Fruit fly (Drosophila melanogaster) whole organism, embryonic: Measurements from ENCODE around the gene CG11267.

ENCODE experiments used
- B-H2 ChIP-seq: fragments of 200-800 bp; sonication (Bioruptor generic); optimal IDR thresholded peaks from 2 replicates; lab custom pipeline; 2018; ENCODE audit warnings: missing biosample characterization, mild to moderate bottlenecking, missing genetic modification characterization
- CG11247 ChIP-seq: fragments of 200-800 bp; sonication (Bioruptor generic); IDR thresholded peaks from 2 replicates; pipeline ENCODE4 v1.3.6; 2022; ENCODE audit warnings: missing biosample characterization, missing genetic modification characterization
- CG11695 ChIP-seq: fragments of 200-800 bp; sonication (Bioruptor generic); IDR thresholded peaks from 3 replicates; pipeline ENCODE4 v1.3.6; 2022; ENCODE audit warnings: missing biosample characterization, missing genetic modification characterization
- CG12104 ChIP-seq: fragments of 200-800 bp; sonication (Bioruptor generic); optimal IDR thresholded peaks from 3 replicates; lab custom pipeline; 2016; ENCODE audit warnings: missing biosample characterization, missing genetic modification characterization
- CG13296 ChIP-seq: fragments of 200-800 bp; sonication (Bioruptor generic); optimal IDR thresholded peaks from 3 replicates; lab custom pipeline; 2018; ENCODE audit warnings: missing biosample characterization, mild to moderate bottlenecking, missing genetic modification characterization
- CG13624 ChIP-seq: fragments of 200-800 bp; sonication (Bioruptor generic); optimal IDR thresholded peaks from 2 replicates; lab custom pipeline; 2016; ENCODE audit warnings: missing biosample characterization, missing genetic modification characterization
- CG1529 ChIP-seq: fragments of 200-800 bp; sonication (Bioruptor generic); optimal IDR thresholded peaks from 3 replicates; lab custom pipeline; 2018; ENCODE audit warnings: missing biosample characterization, missing genetic modification characterization
- CG16863 ChIP-seq: fragments of 200-800 bp; sonication (Bioruptor generic); optimal IDR thresholded peaks from 3 replicates; lab custom pipeline; 2016; ENCODE audit warnings: missing biosample characterization, missing genetic modification characterization
- CG18599 ChIP-seq: fragments of 200-800 bp; sonication (Bioruptor generic); optimal IDR thresholded peaks from 3 replicates; lab custom pipeline; 2017; ENCODE audit warnings: missing biosample characterization, missing genetic modification characterization, mild to moderate bottlenecking, moderate library complexity, missing genetic modification reagents
- CG2889 ChIP-seq: fragments of 200-800 bp; sonication (Bioruptor generic); IDR thresholded peaks from 3 replicates; pipeline ENCODE4 v1.3.6; 2022; ENCODE audit warnings: missing biosample characterization, missing genetic modification characterization
- CG34376 ChIP-seq: fragments of 200-800 bp; sonication (Bioruptor generic); optimal IDR thresholded peaks from 2 replicates; lab custom pipeline; 2018; ENCODE audit warnings: missing biosample characterization, mild to moderate bottlenecking, missing genetic modification characterization
- CG3995 ChIP-seq: fragments of 200-800 bp; sonication (Bioruptor generic); optimal IDR thresholded peaks from 3 replicates; lab custom pipeline; 2016; ENCODE audit warnings: missing biosample characterization, missing genetic modification characterization
- CG5953 ChIP-seq: fragments of 200-800 bp; sonication (Bioruptor generic); IDR thresholded peaks from 2 replicates; pipeline ENCODE4 v1.3.6; 2022; ENCODE audit warnings: missing biosample characterization, missing genetic modification characterization
- CG6175 ChIP-seq: fragments of 200-800 bp; sonication (Bioruptor generic); IDR thresholded peaks from 3 replicates; pipeline ENCODE4 v1.3.6; 2022; ENCODE audit warnings: missing biosample characterization, missing genetic modification characterization
- CG6765 ChIP-seq: fragments of 200-800 bp; sonication (Bioruptor generic); optimal IDR thresholded peaks from 3 replicates; lab custom pipeline; 2017; ENCODE audit warnings: missing biosample characterization, mild to moderate bottlenecking, missing genetic modification characterization
- CG7357 ChIP-seq: fragments of 200-800 bp; sonication (Bioruptor generic); IDR thresholded peaks from 3 replicates; pipeline ENCODE4 v1.3.6; 2022; ENCODE audit warnings: missing biosample characterization, missing genetic modification characterization
- CG7928 ChIP-seq: fragments of 200-800 bp; sonication (Bioruptor generic); optimal IDR thresholded peaks from 2 replicates; lab custom pipeline; 2017; ENCODE audit warnings: missing biosample characterization, mild to moderate bottlenecking, missing genetic modification characterization
- CkIIα-i1 ChIP-seq: fragments of 200-800 bp; sonication (Bioruptor generic); IDR thresholded peaks from 2 replicates; pipeline ENCODE4 v1.3.6; 2022; ENCODE audit warnings: missing biosample characterization, missing genetic modification characterization
- E2f2 ChIP-seq: fragments of 200-800 bp; sonication (Bioruptor generic); IDR thresholded peaks from 2 replicates; pipeline ENCODE4 v1.3.6; 2022; ENCODE audit warnings: missing biosample characterization, missing genetic modification characterization
- Ets65A ChIP-seq: fragments of 200-800 bp; sonication (Bioruptor generic); peaks from one replicate; lab custom pipeline; 2016; ENCODE audit warnings: missing biosample characterization, missing genetic modification characterization
- Gug ChIP-seq: fragments of 200-800 bp; sonication (Bioruptor generic); IDR thresholded peaks from 4 replicates; pipeline ENCODE4 v1.3.6; 2022; ENCODE audit warnings: missing biosample characterization, missing genetic modification characterization
- Kr ChIP-seq: fragments of 200-800 bp; sonication (Bioruptor generic); optimal IDR thresholded peaks from 2 replicates; lab custom pipeline; 2017; ENCODE audit warnings: missing biosample characterization, mild to moderate bottlenecking, missing genetic modification characterization
- Nf-YB ChIP-seq: fragments of 200-800 bp; sonication (Bioruptor generic); optimal IDR thresholded peaks from 3 replicates; lab custom pipeline; 2019; ENCODE audit warnings: missing biosample characterization, mild to moderate bottlenecking, missing genetic modification characterization, moderate library complexity
- Ssrp ChIP-seq: fragments of 200-800 bp; sonication (Bioruptor generic); optimal IDR thresholded peaks from 2 replicates; lab custom pipeline; 2018; ENCODE audit warnings: missing biosample characterization, mild to moderate bottlenecking, missing genetic modification characterization, moderate library complexity
- Vsx1 ChIP-seq: fragments of 200-800 bp; sonication (Bioruptor generic); optimal IDR thresholded peaks from 2 replicates; lab custom pipeline; 2017; ENCODE audit warnings: missing biosample characterization, mild to moderate bottlenecking, missing genetic modification characterization, missing genetic modification reagents
- abd-A ChIP-seq: fragments of 200-800 bp; sonication (Bioruptor generic); optimal IDR thresholded peaks from 3 replicates; lab custom pipeline; 2019; ENCODE audit warnings: missing biosample characterization, mild to moderate bottlenecking, missing genetic modification characterization, moderate library complexity
- ase ChIP-seq: fragments of 200-800 bp; sonication (Bioruptor generic); IDR thresholded peaks from 3 replicates; pipeline ENCODE4 v1.3.6; 2022; ENCODE audit warnings: missing biosample characterization, missing genetic modification characterization
- chinmo ChIP-seq: fragments of 200-800 bp; sonication (Bioruptor generic); IDR thresholded peaks from 4 replicates; pipeline ENCODE4 v1.3.6; 2022; ENCODE audit warnings: missing biosample characterization, missing genetic modification characterization; ENCODE audit not compliant: partially characterized antibody
- dimm ChIP-seq: fragments of 200-800 bp; sonication (Bioruptor generic); IDR thresholded peaks from 2 replicates; pipeline ENCODE4 v1.3.6; 2022; ENCODE audit warnings: missing biosample characterization, missing genetic modification characterization
- eve ChIP-seq, 2 experiments: fragments of >200 bp; optimal IDR thresholded peaks; 2 replicates each; lab custom pipeline; 2017; ENCODE audit warnings: missing biosample characterization in 2 of 2, missing genetic modification characterization in 2 of 2
- exex ChIP-seq: fragments of 200-800 bp; sonication (Bioruptor generic); optimal IDR thresholded peaks from 4 replicates; lab custom pipeline; 2018; ENCODE audit warnings: missing biosample characterization, mild to moderate bottlenecking, missing genetic modification characterization, moderate library complexity
- fd102C ChIP-seq: fragments of 200-800 bp; sonication (Bioruptor generic); optimal IDR thresholded peaks from 2 replicates; lab custom pipeline; 2018; ENCODE audit warnings: missing biosample characterization, mild to moderate bottlenecking, missing genetic modification characterization, moderate library complexity
- ftz-f1 ChIP-seq: fragments of 200-800 bp; sonication (Bioruptor generic); optimal IDR thresholded peaks from 2 replicates; lab custom pipeline; 2016; ENCODE audit warnings: missing biosample characterization, missing genetic modification characterization
- gce ChIP-seq: fragments of 200-800 bp; sonication (Bioruptor generic); IDR thresholded peaks from 3 replicates; pipeline ENCODE4 v1.3.6; 2022; ENCODE audit warnings: missing biosample characterization, missing genetic modification characterization
- gem ChIP-seq: fragments of 200-800 bp; sonication (Bioruptor generic); optimal IDR thresholded peaks from 2 replicates; lab custom pipeline; 2019; ENCODE audit warnings: missing biosample characterization, mild to moderate bottlenecking, missing genetic modification characterization, moderate library complexity
- grau ChIP-seq: fragments of 200-800 bp; optimal IDR thresholded peaks from 3 replicates; lab custom pipeline; 2019; ENCODE audit warnings: missing biosample characterization, mild to moderate bottlenecking, missing genetic modification characterization, moderate library complexity
- gsb-n ChIP-seq: fragments of 200-800 bp; sonication (Bioruptor generic); optimal IDR thresholded peaks from 3 replicates; lab custom pipeline; 2018; ENCODE audit warnings: missing biosample characterization, mild to moderate bottlenecking, missing genetic modification characterization
- jigr1 ChIP-seq: fragments of 200-800 bp; sonication (Bioruptor generic); IDR thresholded peaks from 3 replicates; pipeline ENCODE4 v1.3.6; 2022; ENCODE audit warnings: missing biosample characterization, missing genetic modification characterization
- lbe ChIP-seq: fragments of 200-800 bp; sonication (Bioruptor generic); optimal IDR thresholded peaks from 2 replicates; lab custom pipeline; 2016; ENCODE audit warnings: missing biosample characterization, mild to moderate bottlenecking, missing genetic modification characterization
- lov ChIP-seq, 2 experiments: fragments of 200-800 bp in 1 of 2; fragments of >200 bp in 1 of 2; sonication (Bioruptor generic) in 1 of 2; IDR thresholded peaks in 1 of 2; optimal IDR thresholded peaks in 1 of 2; 2 replicates in 1 of 2; 3 replicates in 1 of 2; pipeline versions ENCODE4 v1.3.6 to Lab custom; 2017 to 2022; ENCODE audit warnings: missing biosample characterization in 1 of 2, missing genetic modification characterization in 1 of 2
- maf-S ChIP-seq: fragments of 200-800 bp; sonication (Bioruptor generic); optimal IDR thresholded peaks from 2 replicates; lab custom pipeline; 2016; ENCODE audit warnings: missing biosample characterization, missing genetic modification characterization
- mirr ChIP-seq: fragments of 200-800 bp; sonication (Bioruptor generic); optimal IDR thresholded peaks from 3 replicates; lab custom pipeline; 2018; ENCODE audit warnings: missing biosample characterization, mild to moderate bottlenecking, missing genetic modification characterization
- pho ChIP-seq: fragments of 200-800 bp; sonication (Bioruptor generic); optimal IDR thresholded peaks from 2 replicates; lab custom pipeline; 2016; ENCODE audit warnings: missing biosample characterization, missing genetic modification characterization
- phol ChIP-seq: fragments of 200-800 bp; sonication (Bioruptor generic); optimal IDR thresholded peaks from 3 replicates; lab custom pipeline; 2018; ENCODE audit warnings: missing biosample characterization, mild to moderate bottlenecking, missing genetic modification characterization, moderate library complexity
- scrt ChIP-seq: fragments of 200-800 bp; sonication (Bioruptor generic); optimal IDR thresholded peaks from 2 replicates; lab custom pipeline; 2018; ENCODE audit warnings: missing biosample characterization, mild to moderate bottlenecking, missing genetic modification characterization, moderate library complexity
- slbo ChIP-seq: fragments of 200-800 bp; sonication (Bioruptor generic); IDR thresholded peaks from 2 replicates; pipeline ENCODE4 v1.3.6; 2022; ENCODE audit warnings: missing biosample characterization, missing genetic modification characterization
- ssp ChIP-seq: fragments of 200-800 bp; sonication (Bioruptor generic); IDR thresholded peaks from 2 replicates; pipeline ENCODE4 v1.3.6; 2022; ENCODE audit warnings: missing biosample characterization, missing genetic modification characterization
- sug ChIP-seq: fragments of 200-800 bp; optimal IDR thresholded peaks from 2 replicates; lab custom pipeline; 2019; ENCODE audit warnings: missing biosample characterization, mild to moderate bottlenecking, missing genetic modification characterization, moderate library complexity
- trh ChIP-seq: fragments of 200-800 bp; sonication (Bioruptor generic); optimal IDR thresholded peaks from 2 replicates; lab custom pipeline; 2016; ENCODE audit warnings: missing biosample characterization, missing genetic modification characterization
- zfh1 ChIP-seq: fragments of 200-800 bp; sonication (Bioruptor generic); IDR thresholded peaks from 3 replicates; pipeline ENCODE4 v1.3.6; 2022; ENCODE audit warnings: missing biosample characterization, missing genetic modification characterization

The CG11267 gene

DNA sequence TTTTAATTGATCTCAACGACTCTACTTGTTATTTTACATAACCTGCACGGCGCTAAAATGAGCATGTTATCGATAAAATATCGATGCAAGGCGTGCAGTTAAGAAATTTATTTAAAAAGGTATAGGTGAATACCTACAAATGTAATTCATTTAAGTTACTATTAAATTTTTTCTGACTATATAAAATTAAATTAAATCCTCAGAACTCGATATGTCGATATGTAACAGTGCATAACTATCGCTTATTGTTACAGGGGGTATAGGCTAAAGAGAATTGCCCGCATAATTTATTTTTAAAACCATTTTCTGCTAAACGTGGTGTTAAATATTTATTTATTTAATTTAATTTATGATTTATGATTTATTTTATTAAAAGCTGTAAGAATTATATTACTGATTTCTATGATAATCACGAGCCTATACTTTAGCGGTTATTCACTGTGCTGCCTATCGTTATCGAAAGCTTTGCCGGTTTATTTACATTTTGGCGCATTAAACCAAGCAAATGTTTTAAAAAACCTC lies 2.0 kb downstream of the CG11267 start, which contains the start of the genes mRpL20 and Icmt (continued):
- TF ChIP-seq CG18599 (peak; percentile 86), CG6765 (GFP tag; lab: Kevin White, UChicago) (peak; percentile 73), CG11695 (GFP tag; lab: Robert Waterston, UW) (peak; percentile 97), gce (peak; percentile 90; the same call in 2 of the 3 replicates), CG11247 (GFP tag; lab: Robert Waterston, UW) (peak; percentile 96), Ets65A (GFP tag; lab: Kevin White, UChicago) (no peak), B-H2 (GFP tag; lab: Kevin White, UChicago) (peak; percentile 93), Gug (peak; percentile 95), slbo (GFP tag; lab: Robert Waterston, UW) (peak; percentile 99), trh (GFP tag; lab: Kevin White, UChicago) (peak; percentile 60), ssp (GFP tag; lab: Robert Waterston, UW) (peak; percentile 92), gem (tag; lab: Kevin White, UChicago) (peak; percentile 98), ase (GFP tag; lab: Robert Waterston, UW) (peak; percentile 96), lov (optimal IDR thresholded peaks at IDR 0.05; lab: Kevin White, UChicago) (no peak), lov (GFP tag; IDR thresholded peaks at IDR 0.05; lab: Robert Waterston, UW) (peak; percentile 91), CG5953 (peak; percentile 79), Ssrp (peak; percentile 96), CG7928 (GFP tag; lab: Kevin White, UChicago) (peak; percentile 57), scrt (peak; percentile 51), CG13296 (GFP tag; lab: Kevin White, UChicago) (peak; percentile 85), CG3995 (GFP tag; lab: Kevin White, UChicago) (peak; percentile 32), maf-S (peak; percentile 37), Nf-YB (peak; percentile 77), gsb-n (tag; lab: Kevin White, UChicago) (peak; percentile 96), CG16863 (peak; percentile 27), dimm (GFP tag; lab: Robert Waterston, UW) (peak; percentile 84), CG6175 (peak; percentile 93), CG1529 (GFP tag; lab: Kevin White, UChicago) (peak; percentile 83), Kr (no peak), CG7357 (peak; percentile 88), CkIIα-i1 (GFP tag; lab: Robert Waterston, UW) (peak; percentile 55; the same call in 1 of the 2 replicates)

DNA sequence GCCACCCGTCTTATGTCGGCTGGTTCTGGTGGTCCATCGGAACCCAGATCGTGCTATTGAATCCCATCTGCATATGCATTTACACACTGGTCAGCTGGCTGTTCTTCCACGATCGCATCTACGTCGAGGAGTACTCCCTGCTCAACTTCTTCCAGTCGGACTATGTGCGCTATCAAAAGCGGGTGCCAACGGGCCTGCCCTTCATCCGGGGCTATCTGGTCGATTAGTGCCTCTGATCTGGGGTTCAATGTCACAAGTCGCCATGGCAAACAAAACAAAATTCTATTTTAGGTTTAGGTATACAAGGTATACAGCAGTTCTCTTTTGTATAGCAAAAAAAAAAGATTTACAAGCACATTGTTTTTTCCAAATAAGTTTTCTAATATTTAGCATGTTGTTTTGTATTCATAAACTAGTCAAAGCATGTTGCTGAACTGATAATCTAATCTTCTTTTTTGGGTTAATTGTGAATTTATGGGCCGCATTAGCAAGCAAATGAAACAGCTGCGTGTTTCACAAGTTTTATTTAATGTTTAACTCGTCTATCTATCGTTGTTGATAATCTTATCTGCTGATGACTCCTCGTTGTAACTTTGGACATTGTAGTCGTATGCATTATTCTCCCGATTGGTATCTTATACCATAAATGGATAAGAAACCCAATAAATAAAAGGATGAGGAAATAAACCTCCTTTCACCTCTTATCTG lies 3.6 kb downstream of the CG11267 start:
- TF ChIP-seq fd102C (GFP tag; lab: Kevin White, UChicago) (no peak), lbe (no peak), CG34376 (GFP tag; lab: Kevin White, UChicago) (peak; percentile 88), CG12104 (GFP tag; lab: Kevin White, UChicago) (no peak), zfh1 (GFP tag; lab: Robert Waterston, UW) (0 out of 3 replicates have a peak, but pooled peaks have one; percentile 10), exex (peak; percentile 74), chinmo (GFP tag; lab: Robert Waterston, UW) (0 out of 4 replicates have a peak, but pooled peaks have one; percentile 71), ftz-f1 (GFP tag; lab: Kevin White, UChicago) (peak; percentile 64), phol (tag; lab: Kevin White, UChicago) (no peak), grau (tag; lab: Kevin White, UChicago) (no peak), Vsx1 (GFP tag; lab: Kevin White, UChicago) (no peak), pho (no peak), mirr (GFP tag; lab: Kevin White, UChicago) (peak; percentile 25), CG13624 (no peak), jigr1 (GFP tag; lab: Robert Waterston, UW) (no peak), E2f2 (GFP tag; lab: Robert Waterston, UW) (no peak), sug (tag; lab: Kevin White, UChicago) (peak; percentile 44), abd-A (tag; lab: Kevin White, UChicago) (peak; percentile 40), eve (GFP tag; optimal IDR thresholded peaks at IDR 0.05; lab: Kevin White, UChicago) (peak in 1 of 2 experiments; percentile 78), CG2889 (GFP tag; lab: Robert Waterston, UW) (no peak)
